Fruit fly (Drosophila melanogaster) whole organism, wandering third instar larva: ENCODE data around the gene CG14841.

Experiments used
- Abd-B ChIP-seq: fragments of >200 bp; optimal IDR thresholded peaks from 2 replicates; lab custom pipeline; 2017; ENCODE audit warnings: missing biosample characterization, missing genetic modification characterization
- CG32264 ChIP-seq: fragments of 200-800 bp; sonication (Bioruptor generic); optimal IDR thresholded peaks from 2 replicates; lab custom pipeline; 2016; ENCODE audit warnings: missing biosample characterization, missing genetic modification characterization
- CG9705 ChIP-seq: fragments of 200-800 bp; sonication (Bioruptor generic); optimal IDR thresholded peaks from 2 replicates; lab custom pipeline; 2018; ENCODE audit warnings: missing biosample characterization, mild to moderate bottlenecking, missing genetic modification characterization
- CrebA ChIP-seq: fragments of 200-800 bp; sonication (Bioruptor generic); optimal IDR thresholded peaks from 2 replicates; lab custom pipeline; 2016; ENCODE audit warnings: missing biosample characterization, mild to moderate bottlenecking, missing genetic modification characterization, borderline replicate concordance
- Dfd ChIP-seq: fragments of >200 bp; optimal IDR thresholded peaks from 2 replicates; lab custom pipeline; 2017; ENCODE audit warnings: missing biosample characterization, missing genetic modification characterization
- Dif ChIP-seq: fragments of 200-275, 200-300 bp; sonication (Bioruptor generic); optimal IDR thresholded peaks from 2 replicates; lab custom pipeline; 2018; ENCODE audit warnings: missing biosample characterization, missing genetic modification characterization; ENCODE audit not compliant: partially characterized antibody
- GATAd ChIP-seq: sonication (Bioruptor generic); optimal IDR thresholded peaks from 2 replicates; lab custom pipeline; 2016; ENCODE audit warnings: missing biosample characterization, missing genetic modification characterization
- HLH106 ChIP-seq: fragments of 200-800 bp; optimal IDR thresholded peaks from 3 replicates; lab custom pipeline; 2019; ENCODE audit warnings: missing biosample characterization, mild to moderate bottlenecking, missing genetic modification characterization, moderate library complexity
- Hnf4 ChIP-seq: fragments of 200-800 bp; sonication (Bioruptor generic); optimal IDR thresholded peaks from 2 replicates; lab custom pipeline; 2016; ENCODE audit warnings: missing biosample characterization, mild to moderate bottlenecking, missing genetic modification characterization
- Hr78 ChIP-seq: fragments of >200 bp; optimal IDR thresholded peaks from 2 replicates; lab custom pipeline; 2017; ENCODE audit warnings: missing biosample characterization, missing genetic modification characterization
- Hr83 ChIP-seq: fragments of 200-300 bp; sonication (Bioruptor generic); optimal IDR thresholded peaks from 2 replicates; lab custom pipeline; 2016; ENCODE audit warnings: missing biosample characterization, mild to moderate bottlenecking, missing genetic modification characterization, moderate library complexity; ENCODE audit not compliant: poor library complexity, severe bottlenecking
- Jra ChIP-seq: sonication (Bioruptor generic); optimal IDR thresholded peaks from 2 replicates; lab custom pipeline; 2016; ENCODE audit warnings: missing biosample characterization, missing genetic modification characterization
- Mio ChIP-seq: sonication (Bioruptor generic); optimal IDR thresholded peaks from 2 replicates; lab custom pipeline; 2016; ENCODE audit warnings: missing biosample characterization, missing genetic modification characterization
- Myc ChIP-seq: fragments of >200 bp; optimal IDR thresholded peaks from 2 replicates; lab custom pipeline; 2017
- N ChIP-seq: fragments of >200 bp; optimal IDR thresholded peaks from 2 replicates; lab custom pipeline; 2018; ENCODE audit warnings: missing biosample characterization, missing external identifiers, missing genetic modification characterization
- OdsH ChIP-seq: fragments of 200-800 bp; sonication (Bioruptor generic); optimal IDR thresholded peaks from 2 replicates; lab custom pipeline; 2016; ENCODE audit warnings: missing biosample characterization, mild to moderate bottlenecking, missing genetic modification characterization
- Rel ChIP-seq, 2 experiments: fragments of 200-800 bp; sonication (Bioruptor generic) in 1 of 2; optimal IDR thresholded peaks; 2 replicates in 1 of 2; 3 replicates in 1 of 2; lab custom pipeline; 2016 to 2019; ENCODE audit warnings: mild to moderate bottlenecking in 2 of 2, missing biosample characterization in 2 of 2, missing genetic modification characterization in 2 of 2, moderate library complexity in 1 of 2
- Sp1 ChIP-seq: fragments of 200-800 bp; sonication (Bioruptor generic); optimal IDR thresholded peaks from 3 replicates; lab custom pipeline; 2019; ENCODE audit warnings: missing biosample characterization, mild to moderate bottlenecking, missing genetic modification characterization, moderate library complexity
- Vsx2 ChIP-seq: fragments of 200-300, 225-300 bp; sonication (Bioruptor generic); optimal IDR thresholded peaks from 2 replicates; lab custom pipeline; 2018; ENCODE audit warnings: missing biosample characterization, missing genetic modification characterization; ENCODE audit not compliant: partially characterized antibody
- br ChIP-seq: fragments of 200-800 bp; sonication (Bioruptor generic); optimal IDR thresholded peaks from 2 replicates; lab custom pipeline; 2016; ENCODE audit warnings: missing biosample characterization, missing genetic modification characterization
- brk ChIP-seq: fragments of 200-800 bp; sonication (Bioruptor generic); optimal IDR thresholded peaks from 2 replicates; lab custom pipeline; 2016; ENCODE audit warnings: missing biosample characterization, mild to moderate bottlenecking, missing genetic modification characterization
- dl ChIP-seq, 2 experiments: fragments of 175-275, 200-275 bp in 1 of 2; fragments of 200-275 bp in 1 of 2; sonication (Bioruptor generic); optimal IDR thresholded peaks; lab custom pipeline; 2018; ENCODE audit warnings: mild to moderate bottlenecking in 2 of 2, missing biosample characterization in 2 of 2, missing genetic modification characterization in 2 of 2, moderate library complexity in 2 of 2; ENCODE audit not compliant: partially characterized antibody in 2 of 2, insufficient read depth in 1 of 2
- dmrt93B ChIP-seq: fragments of 200-800 bp; sonication (Bioruptor generic); optimal IDR thresholded peaks from 2 replicates; lab custom pipeline; 2018; ENCODE audit warnings: missing biosample characterization, mild to moderate bottlenecking, missing genetic modification characterization
- dsf ChIP-seq: sonication (Bioruptor generic); optimal IDR thresholded peaks from 2 replicates; lab custom pipeline; 2016; ENCODE audit warnings: missing biosample characterization, missing genetic modification characterization, borderline replicate concordance
- ey ChIP-seq: fragments of 200-800 bp; sonication (Bioruptor generic); optimal IDR thresholded peaks from 2 replicates; lab custom pipeline; 2016; ENCODE audit warnings: missing biosample characterization, missing genetic modification characterization
- foxo ChIP-seq, 2 experiments: fragments of 200-800 bp; sonication (Bioruptor generic); optimal IDR thresholded peaks; 2 replicates in 1 of 2; 3 replicates in 1 of 2; lab custom pipeline; 2016 to 2017; ENCODE audit warnings: missing biosample characterization in 2 of 2, missing genetic modification characterization in 2 of 2
- fru ChIP-seq: fragments of 200-800 bp; sonication (Bioruptor generic); optimal IDR thresholded peaks from 3 replicates; lab custom pipeline; 2016; ENCODE audit warnings: missing biosample characterization, mild to moderate bottlenecking, missing genetic modification characterization
- h ChIP-seq: fragments of 200-800 bp; sonication (Bioruptor generic); optimal IDR thresholded peaks from 3 replicates; lab custom pipeline; 2016; ENCODE audit warnings: missing biosample characterization, mild to moderate bottlenecking, missing genetic modification characterization
- jim ChIP-seq: fragments of 175-275, 200-325 bp; sonication (Bioruptor generic); optimal IDR thresholded peaks from 2 replicates; lab custom pipeline; 2016; ENCODE audit warnings: missing biosample characterization, mild to moderate bottlenecking, missing genetic modification characterization
- lola ChIP-seq: fragments of >200 bp; optimal IDR thresholded peaks from 2 replicates; lab custom pipeline; 2017; ENCODE audit warnings: missing biosample characterization, missing genetic modification characterization
- pan ChIP-seq: fragments of >200 bp; optimal IDR thresholded peaks from 2 replicates; lab custom pipeline; 2017
- psq ChIP-seq: fragments of 200-800 bp; sonication (Bioruptor generic); optimal IDR thresholded peaks from 3 replicates; lab custom pipeline; 2017; ENCODE audit warnings: missing biosample characterization, mild to moderate bottlenecking, missing genetic modification characterization, moderate library complexity
- rgr ChIP-seq: fragments of 200-800 bp; sonication (Bioruptor generic); optimal IDR thresholded peaks from 3 replicates; lab custom pipeline; 2016; ENCODE audit warnings: missing biosample characterization, mild to moderate bottlenecking, missing genetic modification characterization
- sage ChIP-seq: fragments of 200-800 bp; sonication (Bioruptor generic); optimal IDR thresholded peaks from 2 replicates; lab custom pipeline; 2016; ENCODE audit warnings: missing biosample characterization, mild to moderate bottlenecking, missing genetic modification characterization
- sv ChIP-seq: fragments of 200-800 bp; sonication (Bioruptor generic); optimal IDR thresholded peaks from 3 replicates; lab custom pipeline; 2016; ENCODE audit warnings: missing biosample characterization, missing genetic modification characterization
- tai ChIP-seq: sonication (Bioruptor generic); optimal IDR thresholded peaks from 2 replicates; lab custom pipeline; 2016; ENCODE audit warnings: missing biosample characterization, missing genetic modification characterization
- usp ChIP-seq: fragments of >200 bp; optimal IDR thresholded peaks from 2 replicates; lab custom pipeline; 2017; ENCODE audit warnings: missing biosample characterization, missing genetic modification characterization
- woc ChIP-seq: sonication (Bioruptor generic); optimal IDR thresholded peaks from 2 replicates; lab custom pipeline; 2016; ENCODE audit warnings: missing biosample characterization, mild to moderate bottlenecking, missing genetic modification characterization

CG14841 gene

dm6 chr3R:14285059-14285953, 23.1 kb upstream of the CG14841 start:
- TF ChIP-seq Dif (GFP tag; lab: Kevin White, UChicago) (peak; percentile 34), dl (GFP tag; optimal IDR thresholded peaks at IDR 0.05; lab: Kevin White, UChicago; ENCODE audit: insufficient read depth in 1 of 2, partially characterized antibody in 2 of 2) (no peak), foxo (GFP tag; optimal IDR thresholded peaks at IDR 0.05; lab: Kevin White, UChicago) (peak in 1 of 2 experiments; percentile 2), usp (GFP tag; lab: Kevin White, UChicago) (no peak)

dm6 chr3R:14284422-14284760, 22.2 kb upstream of the CG14841 start:
- no peak for TF ChIP-seq Mio (GFP tag; lab: Kevin White, UChicago)
- TF ChIP-seq OdsH (GFP tag; lab: Kevin White, UChicago), result no peak
- no peak for TF ChIP-seq tai
- TF ChIP-seq Dif (GFP tag; lab: Kevin White, UChicago), result no peak
- no peak for TF ChIP-seq woc (GFP tag; lab: Kevin White, UChicago)
- no peak for TF ChIP-seq CG32264 (GFP tag; lab: Kevin White, UChicago)
- no peak for TF ChIP-seq Vsx2
- TF ChIP-seq psq (GFP tag; lab: Kevin White, UChicago), result no peak
- no peak for TF ChIP-seq Hr78 (GFP tag; lab: Kevin White, UChicago)
- TF ChIP-seq jim (GFP tag; lab: Kevin White, UChicago), result no peak
- no peak for TF ChIP-seq br (GFP tag; lab: Kevin White, UChicago)

- peak; percentile 97 for TF ChIP-seq brk (GFP tag; lab: Kevin White, UChicago)
- peak; percentile 96 for TF ChIP-seq ey
- TF ChIP-seq dmrt93B (GFP tag; lab: Kevin White, UChicago), result peak; percentile 94
- TF ChIP-seq Hr83 (GFP tag; lab: Kevin White, UChicago), result peak; percentile 60
- TF ChIP-seq psq (GFP tag; lab: Kevin White, UChicago), result peak; percentile 96
- TF ChIP-seq rgr (GFP tag; lab: Kevin White, UChicago), result peak; percentile 98
- TF ChIP-seq Vsx2, result peak; percentile 81
- no peak for TF ChIP-seq N
- TF ChIP-seq jim (GFP tag; lab: Kevin White, UChicago), result no peak
- TF ChIP-seq woc (GFP tag; lab: Kevin White, UChicago), result peak; percentile 80
- peak; percentile 98 for TF ChIP-seq Sp1 (GFP tag; lab: Kevin White, UChicago)
- TF ChIP-seq Hr78 (GFP tag; lab: Kevin White, UChicago), result no peak
- peak; percentile 93 for TF ChIP-seq tai
- TF ChIP-seq usp (GFP tag; lab: Kevin White, UChicago), result no peak
- peak; percentile 96 for TF ChIP-seq fru (GFP tag; lab: Kevin White, UChicago)
- peak; percentile 89 for TF ChIP-seq CG9705 (GFP tag; lab: Kevin White, UChicago)
- TF ChIP-seq Mio (GFP tag; lab: Kevin White, UChicago), result peak; percentile 49
- TF ChIP-seq dl (GFP tag; optimal IDR thresholded peaks at IDR 0.05; lab: Kevin White, UChicago; ENCODE audit: insufficient read depth in 1 of 2, partially characterized antibody in 2 of 2), result peak; percentile 2 to 81
- peak; percentile 93 for TF ChIP-seq sage (GFP tag; lab: Kevin White, UChicago)
- TF ChIP-seq HLH106 (tag; lab: Kevin White, UChicago), result peak; percentile 98
- peak; percentile 94 for TF ChIP-seq Hnf4
- peak; percentile 72 for TF ChIP-seq Dif (GFP tag; lab: Kevin White, UChicago)
- TF ChIP-seq h, result peak; percentile 98
- TF ChIP-seq dsf (GFP tag; lab: Kevin White, UChicago), result peak; percentile 93
- TF ChIP-seq GATAd (GFP tag; lab: Kevin White, UChicago), result peak; percentile 62
- TF ChIP-seq Dfd (GFP tag; lab: Kevin White, UChicago), result peak; percentile 83
- TF ChIP-seq lola (GFP tag; lab: Kevin White, UChicago), result no peak
- peak; percentile 72 for TF ChIP-seq Jra (GFP tag; lab: Kevin White, UChicago)
- TF ChIP-seq pan, result no peak
- no peak for TF ChIP-seq Abd-B (GFP tag; lab: Kevin White, UChicago)
- peak; percentile 96 for TF ChIP-seq br (GFP tag; lab: Kevin White, UChicago)
- peak; percentile 83 for TF ChIP-seq Rel (GFP tag; optimal IDR thresholded peaks at IDR 0.05; lab: Kevin White, UChicago)
- TF ChIP-seq Rel (tag; optimal IDR thresholded peaks at IDR 0.05; lab: Kevin White, UChicago), result peak; percentile 58
- TF ChIP-seq CG32264 (GFP tag; lab: Kevin White, UChicago), result peak; percentile 88
- TF ChIP-seq Myc, result no peak
- TF ChIP-seq CrebA (GFP tag; lab: Kevin White, UChicago), result peak; percentile 4
- peak; percentile 96 for TF ChIP-seq sv (GFP tag; lab: Kevin White, UChicago)
- TF ChIP-seq OdsH (GFP tag; lab: Kevin White, UChicago), result peak; percentile 99
- peak; percentile 57 to 98 for TF ChIP-seq foxo (GFP tag; optimal IDR thresholded peaks at IDR 0.05; lab: Kevin White, UChicago)
- TF ChIP-seq, all 38 proteins: peak for 30
These were observed 21.7 kb upstream of the CG14841 start for dm6 chr3R:14283754-14284421.
